ENCODE assay signal across 4 worm cellular contexts in the genomic region with DNA sequence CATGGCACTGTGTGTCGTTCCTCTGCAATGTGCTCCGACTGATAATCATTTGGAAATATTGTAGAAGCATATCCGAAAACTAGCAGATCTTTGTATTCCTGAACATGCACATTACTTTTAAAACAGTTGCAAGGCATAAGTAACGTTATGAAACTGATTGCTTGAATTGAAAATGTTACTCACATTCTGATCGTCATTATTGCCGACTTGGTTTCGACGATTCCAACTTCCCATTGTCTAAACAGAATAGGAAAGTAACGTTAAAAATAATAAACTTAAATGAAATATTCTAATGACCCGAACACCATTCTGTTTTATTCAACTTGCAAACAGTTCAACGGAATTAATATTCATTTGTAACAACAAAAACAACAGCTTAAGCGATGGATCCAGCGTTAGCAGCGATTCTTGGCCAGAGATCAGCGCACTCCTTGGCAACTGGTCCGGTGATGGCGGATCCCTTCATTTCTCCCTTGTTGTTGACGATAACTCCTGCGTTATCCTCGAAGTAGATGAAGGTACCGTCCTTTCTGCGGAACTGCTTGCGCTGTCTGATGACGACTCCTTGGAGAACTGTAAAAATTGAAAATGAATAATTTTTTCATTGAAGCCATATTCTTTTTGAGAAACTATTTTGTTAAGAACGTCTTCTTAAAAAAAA.
TF ChIP-seq lines count a peak whose summit lies in the region.

swp-1 (minus strand) TSS at position 298 of the 661 bp plus-strand sequence.

TF ChIP-seq in whole organism, L1 larva, 84 proteins besides CTCF, POLR2A, EP300 and RAD21:
- no peak for TF ChIP-seq lir-3 (tag; optimal IDR thresholded peaks at IDR 0.05; lab: Kevin White, UChicago; ENCODE audit: poor library complexity)
- no peak for TF ChIP-seq tbx-2 (tag; optimal IDR thresholded peaks at IDR 0.05; lab: Kevin White, UChicago)
- TF ChIP-seq alr-1 (tag; optimal IDR thresholded peaks at IDR 0.05; lab: Kevin White, UChicago; ENCODE audit: borderline replicate concordance), result no peak
- no peak for TF ChIP-seq unc-98 (GFP tag; IDR thresholded peaks at IDR 0.05; lab: Robert Waterston, UW)
- TF ChIP-seq nhr-85 (tag; lab: Kevin White, UChicago), result peak; percentile 49
- TF ChIP-seq rnt-1 (tag; optimal IDR thresholded peaks at IDR 0.05; lab: Kevin White, UChicago), result no peak
- no peak for TF ChIP-seq ceh-82 (tag; optimal IDR thresholded peaks at IDR 0.05; lab: Kevin White, UChicago)
- TF ChIP-seq C34B4.2 (tag; optimal IDR thresholded peaks at IDR 0.05; lab: Kevin White, UChicago), result no peak
- TF ChIP-seq dsc-1 (tag; optimal IDR thresholded peaks at IDR 0.05; lab: Kevin White, UChicago), result no peak
- TF ChIP-seq unc-130 (tag; optimal IDR thresholded peaks at IDR 0.05; lab: Kevin White, UChicago), result no peak
- no peak for TF ChIP-seq efl-3 (GFP tag; optimal IDR thresholded peaks at IDR 0.05; lab: Kevin White, UChicago)
- no peak for TF ChIP-seq efl-1 (optimal IDR thresholded peaks at IDR 0.05; lab: Kevin White, UChicago)
- TF ChIP-seq efl-1 (GFP tag; optimal IDR thresholded peaks at IDR 0.05 in 1 of 2; lab: Kevin White, UChicago), result no peak
- peak; percentile 13 for TF ChIP-seq nhr-71 (tag; optimal IDR thresholded peaks at IDR 0.05; lab: Kevin White, UChicago)
- TF ChIP-seq nhr-19 (GFP tag; conservative IDR thresholded peaks at IDR 0.05; lab: Robert Waterston, UW), result no peak
- TF ChIP-seq lsy-2 (tag; optimal IDR thresholded peaks at IDR 0.05; lab: Kevin White, UChicago), result peak in 1 of 2 experiments; percentile 26
- TF ChIP-seq fkh-4 (tag; optimal IDR thresholded peaks at IDR 0.05; lab: Kevin White, UChicago; ENCODE audit: borderline replicate concordance), result no peak

TF ChIP-seq in whole organism, L4 larva, 104 proteins besides CTCF, POLR2A, EP300 and RAD21 (continues in another document):
- TF ChIP-seq zfp-3 (GFP tag; conservative IDR thresholded peaks at IDR 0.05; lab: Robert Waterston, UW) (0 out of 2 replicates have a peak, but pooled peaks have one; percentile 12), lin-38 (GFP tag; IDR thresholded peaks at IDR 0.05; lab: Robert Waterston, UW) (peak; percentile 48), ceh-28 (tag; optimal IDR thresholded peaks at IDR 0.05; lab: Kevin White, UChicago) (no peak), Y105C5A.15 (GFP tag; IDR thresholded peaks at IDR 0.05; lab: Robert Waterston, UW) (peak; percentile 3; the same call in 1 of the 2 replicates), T26A8.4 (GFP tag; IDR thresholded peaks at IDR 0.05; lab: Robert Waterston, UW) (no peak), ceh-82 (tag; optimal IDR thresholded peaks at IDR 0.05; lab: Kevin White, UChicago) (no peak), nhr-48 (tag; optimal IDR thresholded peaks at IDR 0.05; lab: Kevin White, UChicago) (no peak), dmd-8 (GFP tag; IDR thresholded peaks at IDR 0.05; lab: Robert Waterston, UW) (0 out of 2 replicates have a peak, but pooled peaks have one; percentile 19), zfp-2 (tag; optimal IDR thresholded peaks at IDR 0.05; lab: Kevin White, UChicago) (no peak), duxl-1 (tag; optimal IDR thresholded peaks at IDR 0.05; lab: Kevin White, UChicago; ENCODE audit: poor library complexity) (no peak), ztf-7 (tag; optimal IDR thresholded peaks at IDR 0.05; lab: Kevin White, UChicago) (no peak), mdl-1 (tag; optimal IDR thresholded peaks at IDR 0.05; lab: Kevin White, UChicago) (no peak), madf-5 (GFP tag; IDR thresholded peaks at IDR 0.05; lab: Robert Waterston, UW) (no peak), ceh-20 (GFP tag; IDR thresholded peaks at IDR 0.05; lab: Robert Waterston, UW) (no peak), R02D3.7 (tag; optimal IDR thresholded peaks at IDR 0.05; lab: Kevin White, UChicago) (peak; percentile 20), D1046.2 (GFP tag; IDR thresholded peaks at IDR 0.05; lab: Robert Waterston, UW) (no peak), madf-9 (GFP tag; conservative IDR thresholded peaks at IDR 0.05; lab: Robert Waterston, UW) (no peak), ceh-44 (GFP tag; IDR thresholded peaks at IDR 0.05; lab: Robert Waterston, UW) (no peak), lin-15B (tag; optimal IDR thresholded peaks at IDR 0.05; lab: Kevin White, UChicago) (no peak), aly-2 (tag; optimal IDR thresholded peaks at IDR 0.05; lab: Kevin White, UChicago) (no peak), ama-1 (optimal IDR thresholded peaks at IDR 0.05; lab: Kevin White, UChicago) (peak; percentile 51), nhr-25 (tag; optimal IDR thresholded peaks at IDR 0.05; lab: Kevin White, UChicago; ENCODE audit: borderline replicate concordance, insufficient read depth) (no peak), mxl-3 (GFP tag; optimal IDR thresholded peaks at IDR 0.05; lab: Kevin White, UChicago) (no peak)

TF ChIP-seq in whole organism, early embryonic, 17 proteins besides CTCF, POLR2A, EP300 and RAD21:
- TF ChIP-seq ama-1 (optimal IDR thresholded peaks at IDR 0.05; lab: Kevin White, UChicago), result peak; percentile 5
- TF ChIP-seq tra-4 (tag; optimal IDR thresholded peaks at IDR 0.05; lab: Kevin White, UChicago), result no peak
TF ChIP-seq in whole organism, early embryonic: peak in this region for 1.

TF ChIP-seq in whole organism, young adult, 124 proteins besides CTCF, POLR2A, EP300 and RAD21:
- TF ChIP-seq B0336.3 (GFP tag; IDR thresholded peaks at IDR 0.05; lab: Robert Waterston, UW) (peak; percentile 97), lin-35 (GFP tag; optimal IDR thresholded peaks at IDR 0.05; lab: Kevin White, UChicago) (peak in 1 of 3 experiments; percentile 10), hsf-1 (GFP tag; IDR thresholded peaks at IDR 0.05; lab: Robert Waterston, UW) (peak; percentile 60), snpc-1.3 (tag; optimal IDR thresholded peaks at IDR 0.05; lab: Kevin White, UChicago; ENCODE audit: insufficient read depth) (no peak), Y53G8AR.9 (GFP tag; conservative IDR thresholded peaks at IDR 0.05; lab: Robert Waterston, UW) (peak; percentile 68; the same call in 1 of the 2 replicates), hrde-1 (tag; optimal IDR thresholded peaks at IDR 0.05; lab: Kevin White, UChicago; ENCODE audit: borderline replicate concordance) (peak; percentile 12), tbx-9 (tag; optimal IDR thresholded peaks at IDR 0.05; lab: Kevin White, UChicago; ENCODE audit: borderline replicate concordance) (no peak), C06A6.2 (GFP tag; conservative IDR thresholded peaks at IDR 0.05; lab: Robert Waterston, UW) (no peak), ekl-4 (GFP tag; IDR thresholded peaks at IDR 0.05; lab: Robert Waterston, UW) (peak; percentile 70), F33H1.4 (GFP tag; IDR thresholded peaks at IDR 0.05; lab: Robert Waterston, UW) (peak; percentile 46), lin-54 (GFP tag; optimal IDR thresholded peaks at IDR 0.05; lab: Kevin White, UChicago) (peak; percentile 65), let-526 (GFP tag; IDR thresholded peaks at IDR 0.05; lab: Robert Waterston, UW) (no peak), Y56A3A.18 (GFP tag; IDR thresholded peaks at IDR 0.05; lab: Robert Waterston, UW) (no peak), C17E4.6 (GFP tag; IDR thresholded peaks at IDR 0.05; lab: Robert Waterston, UW) (0 out of 2 replicates have a peak, but pooled peaks have one; percentile 45), Y95B8A.8 (GFP tag; IDR thresholded peaks at IDR 0.05; lab: Robert Waterston, UW) (no peak), B0019.2 (GFP tag; conservative IDR thresholded peaks at IDR 0.05; lab: Robert Waterston, UW) (no peak), nhr-179 (tag; optimal IDR thresholded peaks at IDR 0.05; lab: Kevin White, UChicago) (no peak), die-1 (tag; optimal IDR thresholded peaks at IDR 0.05; lab: Kevin White, UChicago) (peak; percentile 50), egl-44 (GFP tag; IDR thresholded peaks at IDR 0.05; lab: Robert Waterston, UW) (0 out of 2 replicates have a peak, but pooled peaks have one; percentile 24), tlf-1 (GFP tag; optimal IDR thresholded peaks at IDR 0.05; lab: Kevin White, UChicago) (peak; percentile 54), ceh-100 (GFP tag; IDR thresholded peaks at IDR 0.05; lab: Robert Waterston, UW) (peak; percentile 16; the same call in 1 of the 2 replicates), unc-130 (GFP tag; optimal IDR thresholded peaks at IDR 0.05; lab: Kevin White, UChicago) (peak; percentile 45), lin-26 (GFP tag; IDR thresholded peaks at IDR 0.05; lab: Robert Waterston, UW) (peak; percentile 74), lin-40 (tag; optimal IDR thresholded peaks at IDR 0.05; lab: Kevin White, UChicago) (no peak), nhr-27 (tag; optimal IDR thresholded peaks at IDR 0.05; lab: Kevin White, UChicago) (no peak), fkh-3 (tag; optimal IDR thresholded peaks at IDR 0.05; lab: Kevin White, UChicago) (no peak), xnd-1 (tag; optimal IDR thresholded peaks at IDR 0.05; lab: Kevin White, UChicago) (peak; percentile 34), madf-6 (GFP tag; IDR thresholded peaks at IDR 0.05; lab: Robert Waterston, UW) (peak; percentile 78), ztf-18 (tag; optimal IDR thresholded peaks at IDR 0.05; lab: Kevin White, UChicago) (peak; percentile 21), snpc-1.1 (tag; optimal IDR thresholded peaks at IDR 0.05; lab: Kevin White, UChicago; ENCODE audit: insufficient read depth) (peak; percentile 57), akir-1 (GFP tag; optimal IDR thresholded peaks at IDR 0.05; lab: Kevin White, UChicago) (no peak), cebp-1 (GFP tag; IDR thresholded peaks at IDR 0.05; lab: Robert Waterston, UW) (no peak), cebp-1 (tag; optimal IDR thresholded peaks at IDR 0.05; lab: Kevin White, UChicago) (peak; percentile 27), F52B5.7 (tag; optimal IDR thresholded peaks at IDR 0.05; lab: Kevin White, UChicago) (no peak), madf-3 (GFP tag; IDR thresholded peaks at IDR 0.05; lab: Robert Waterston, UW) (peak; percentile 66; the same call in 1 of the 2 replicates), D2030.7 (GFP tag; IDR thresholded peaks at IDR 0.05; lab: Robert Waterston, UW) (no peak), F49E8.2 (tag; optimal IDR thresholded peaks at IDR 0.05; lab: Kevin White, UChicago; ENCODE audit: insufficient read depth) (peak; percentile 38), somi-1 (GFP tag; optimal IDR thresholded peaks at IDR 0.05; lab: Kevin White, UChicago) (no peak), athp-1 (tag; optimal IDR thresholded peaks at IDR 0.05; lab: Kevin White, UChicago) (peak; percentile 46), attf-6 (GFP tag; IDR thresholded peaks at IDR 0.05; lab: Robert Waterston, UW) (peak; percentile 76), lsl-1 (GFP tag; optimal IDR thresholded peaks at IDR 0.05; lab: Kevin White, UChicago) (peak; percentile 38), efl-1 (GFP tag; optimal IDR thresholded peaks at IDR 0.05; lab: Kevin White, UChicago) (peak; percentile 19), tbp1 (GFP tag; optimal IDR thresholded peaks at IDR 0.05; lab: Kevin White, UChicago) (peak; percentile 28)
